Worm (Caenorhabditis elegans): ENCODE results near the gene Y43F8B.15.

The Y43F8B.15 gene

DNA sequence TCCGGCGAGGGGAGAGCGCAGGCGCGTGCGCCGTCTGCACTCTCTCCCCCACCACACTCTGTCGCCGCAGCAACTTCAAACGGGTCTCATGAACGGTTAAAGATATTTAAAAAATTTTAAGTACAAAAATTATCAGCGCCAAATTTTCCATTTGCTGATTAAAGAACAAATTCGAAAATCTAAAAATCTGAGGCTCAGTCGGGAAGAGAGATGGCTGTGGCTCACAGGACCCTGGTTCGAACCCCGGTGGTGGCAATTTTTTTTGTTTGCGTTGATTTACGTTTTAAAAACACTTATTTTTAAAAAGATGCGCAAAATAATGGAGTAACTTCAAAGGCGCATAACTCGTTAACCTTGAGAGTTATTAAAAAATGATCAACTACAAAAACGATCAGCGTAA lies 35.2 kb upstream of the Y43F8B.15 start:
- TF ChIP-seq lir-3 (tag; optimal IDR thresholded peaks at IDR 0.05; ENCODE audit: poor library complexity): no peak
- TF ChIP-seq nhr-20 (tag; optimal IDR thresholded peaks at IDR 0.05): no peak
- no peak for TF ChIP-seq pqm-1 (tag; optimal IDR thresholded peaks at IDR 0.05)
- TF ChIP-seq ceh-90 (tag; optimal IDR thresholded peaks at IDR 0.05): no peak
- no peak for TF ChIP-seq egl-27 (tag; optimal IDR thresholded peaks at IDR 0.05)
- TF ChIP-seq irx-1 (tag; optimal IDR thresholded peaks at IDR 0.05): no peak
- no peak for TF ChIP-seq zip-4 (GFP tag; optimal IDR thresholded peaks at IDR 0.05)
- TF ChIP-seq lin-15B (tag; optimal IDR thresholded peaks at IDR 0.05): no peak
- TF ChIP-seq isw-1 (GFP tag; IDR thresholded peaks at IDR 0.05): no peak
- no peak for TF ChIP-seq nhr-84 (tag; optimal IDR thresholded peaks at IDR 0.05)
- TF ChIP-seq fos-1 (tag; optimal IDR thresholded peaks at IDR 0.05): no peak
- no peak for TF ChIP-seq nhr-12 (tag; optimal IDR thresholded peaks at IDR 0.05)
- TF ChIP-seq pax-3 (tag; optimal IDR thresholded peaks at IDR 0.05): no peak
- TF ChIP-seq ztf-11 (tag; optimal IDR thresholded peaks at IDR 0.05): no peak
- TF ChIP-seq swsn-7 (tag; optimal IDR thresholded peaks at IDR 0.05): no peak
- no peak for TF ChIP-seq mab-9 (GFP tag; IDR thresholded peaks at IDR 0.05)
- TF ChIP-seq ztf-4 (tag; optimal IDR thresholded peaks at IDR 0.05): no peak
- no peak for TF ChIP-seq unc-98 (GFP tag; IDR thresholded peaks at IDR 0.05)
- TF ChIP-seq fkh-8 (tag; optimal IDR thresholded peaks at IDR 0.05): no peak

DNA sequence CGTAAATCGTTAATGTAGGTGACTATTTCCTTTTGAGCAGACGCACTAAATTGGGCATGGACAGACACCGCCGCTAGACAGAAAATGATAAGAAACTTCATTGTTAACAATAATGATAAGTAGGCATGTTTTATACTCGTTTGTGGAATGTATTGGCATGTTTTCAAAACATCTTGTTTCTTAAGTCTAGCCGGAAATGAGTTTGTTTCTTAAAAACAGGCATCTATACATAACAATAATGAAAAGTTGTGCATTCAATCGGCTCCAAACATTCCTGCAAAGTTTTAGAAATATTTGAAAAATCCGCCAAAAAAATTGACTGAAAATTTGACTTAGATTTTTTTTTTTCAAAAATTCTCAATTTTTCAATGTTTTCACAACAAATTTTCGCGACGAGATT lies 33.7 kb upstream of the Y43F8B.15 start, which contains the start of gene scl-21:
scl-21 (minus strand) TSS at position 101 of the 400 bp plus-strand sequence.
- TF ChIP-seq efl-3 (GFP tag; optimal IDR thresholded peaks at IDR 0.05) (no peak), unc-86 (tag; optimal IDR thresholded peaks at IDR 0.05) (no peak), nhr-12 (tag; optimal IDR thresholded peaks at IDR 0.05) (no peak), nhr-19 (GFP tag; conservative IDR thresholded peaks at IDR 0.05) (no peak), lin-39 (tag; optimal IDR thresholded peaks at IDR 0.05) (no peak), nhr-47 (tag; optimal IDR thresholded peaks at IDR 0.05) (no peak), ets-5 (GFP tag; IDR thresholded peaks at IDR 0.05) (no peak), Y116A8C.19 (tag; optimal IDR thresholded peaks at IDR 0.05; ENCODE audit: borderline replicate concordance) (no peak), C04F5.9 (tag; optimal IDR thresholded peaks at IDR 0.05) (no peak), hlh-17 (GFP tag; optimal IDR thresholded peaks at IDR 0.05; ENCODE audit: borderline replicate concordance) (no peak), nhr-85 (tag) (no peak), fkh-10 (GFP tag; optimal IDR thresholded peaks at IDR 0.05) (no peak), lir-3 (tag; optimal IDR thresholded peaks at IDR 0.05; ENCODE audit: poor library complexity) (no peak), unc-98 (GFP tag; IDR thresholded peaks at IDR 0.05) (no peak), alr-1 (tag; optimal IDR thresholded peaks at IDR 0.05; ENCODE audit: borderline replicate concordance) (no peak), elt-2 (tag; optimal IDR thresholded peaks at IDR 0.05) (no peak)

DNA sequence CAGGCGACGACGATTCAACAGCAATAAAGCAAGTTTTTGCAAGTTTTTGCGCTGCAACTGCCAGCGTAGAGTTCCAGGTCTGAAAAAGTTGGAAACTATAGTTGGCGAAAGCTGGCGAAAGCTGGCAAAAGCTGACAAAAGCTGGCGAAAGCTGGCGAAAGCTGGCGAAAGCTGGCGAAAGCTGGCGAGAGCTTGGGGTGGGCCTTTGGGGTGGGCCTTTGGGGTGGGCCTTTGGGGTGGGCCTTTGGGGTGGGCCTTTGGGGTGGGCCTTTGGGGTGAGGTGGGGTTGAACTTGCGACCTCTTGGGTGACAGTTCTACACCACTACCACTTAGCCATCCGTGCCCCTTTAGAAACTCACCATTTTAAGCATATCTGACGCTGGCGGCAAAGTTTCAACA lies 33.2 kb upstream of the Y43F8B.15 start:
- TF ChIP-seq alr-1 (tag; optimal IDR thresholded peaks at IDR 0.05; ENCODE audit: borderline replicate concordance): no peak
- TF ChIP-seq lin-14 (GFP tag; optimal IDR thresholded peaks at IDR 0.05): no peak
- TF ChIP-seq fkh-8 (tag; optimal IDR thresholded peaks at IDR 0.05): no peak
- TF ChIP-seq nhr-237 (tag; optimal IDR thresholded peaks at IDR 0.05): no peak
- no peak for TF ChIP-seq unc-98 (GFP tag; IDR thresholded peaks at IDR 0.05)
- no peak for TF ChIP-seq hlh-17 (GFP tag; optimal IDR thresholded peaks at IDR 0.05; ENCODE audit: borderline replicate concordance)
- no peak for TF ChIP-seq ceh-90 (tag; optimal IDR thresholded peaks at IDR 0.05)
- TF ChIP-seq nhr-76 (tag; optimal IDR thresholded peaks at IDR 0.05): no peak
- no peak for TF ChIP-seq blmp-1 (tag; optimal IDR thresholded peaks at IDR 0.05)
- TF ChIP-seq C34B4.2 (tag; optimal IDR thresholded peaks at IDR 0.05): no peak
- TF ChIP-seq Y116A8C.19 (tag; optimal IDR thresholded peaks at IDR 0.05; ENCODE audit: borderline replicate concordance): no peak
- no peak for TF ChIP-seq nhr-47 (tag; optimal IDR thresholded peaks at IDR 0.05)
- no peak for TF ChIP-seq rnt-1 (tag; optimal IDR thresholded peaks at IDR 0.05)
- TF ChIP-seq nhr-11 (tag; optimal IDR thresholded peaks at IDR 0.05): no peak
- no peak for TF ChIP-seq nhr-85 (tag)
- TF ChIP-seq isw-1 (GFP tag; IDR thresholded peaks at IDR 0.05): no peak
- TF ChIP-seq skn-1 (tag; optimal IDR thresholded peaks at IDR 0.05): no peak
- TF ChIP-seq tbx-2 (tag; optimal IDR thresholded peaks at IDR 0.05): no peak

Data from whole organism, L1 larva.